Worm (Caenorhabditis elegans): Measurements from ENCODE around the gene C35D10.12.

- TF ChIP-seq pha-4 (GFP tag; IDR thresholded peaks at IDR 0.05), result no peak
- no peak for TF ChIP-seq pha-4 (tag; optimal IDR thresholded peaks at IDR 0.05)
- no peak for TF ChIP-seq ces-1 (GFP tag; optimal IDR thresholded peaks at IDR 0.05)
- no peak for TF ChIP-seq ZK337.2 (GFP tag; IDR thresholded peaks at IDR 0.05)
- TF ChIP-seq egl-27 (tag; optimal IDR thresholded peaks at IDR 0.05), result no peak
- no peak for TF ChIP-seq mep-1 (tag; optimal IDR thresholded peaks at IDR 0.05)
- TF ChIP-seq tag-97 (GFP tag; IDR thresholded peaks at IDR 0.05), result no peak
- TF ChIP-seq ceh-28 (tag; optimal IDR thresholded peaks at IDR 0.05), result no peak
- TF ChIP-seq hlh-30 (tag; optimal IDR thresholded peaks at IDR 0.05; ENCODE audit: insufficient read depth), result no peak
Measured at ce11 chrIII:4830207-4830606, 44.4 kb downstream of the C35D10.12 start, which contains the start of gene nspd-9.
